Worm (Caenorhabditis elegans): ENCODE data around the gene efn-3.

Gene efn-3

DNA sequence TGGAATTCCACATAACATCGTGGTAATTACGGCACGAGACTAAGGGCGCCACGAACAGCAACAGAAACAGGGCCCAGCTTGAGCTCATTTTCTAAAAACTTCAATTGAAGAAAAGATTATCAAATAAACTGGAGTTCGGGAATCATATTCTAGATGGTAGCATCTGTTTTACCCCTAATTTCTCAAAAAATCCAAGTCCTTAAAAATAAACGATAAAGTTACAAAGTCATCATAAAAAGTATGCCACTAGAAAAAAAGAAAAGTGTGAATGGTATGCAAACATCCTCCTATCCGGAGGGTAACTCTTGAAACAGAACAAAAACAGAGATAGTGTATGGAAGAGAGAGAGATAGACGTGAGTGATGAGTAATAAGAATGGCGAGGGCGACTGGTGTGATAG lies at the start of gene efn-3:
TSS of gene efn-3 (minus strand) at position 101 of the 400 bp plus-strand sequence.
- no peak for TF ChIP-seq zip-8 (tag; optimal IDR thresholded peaks at IDR 0.05)
- no peak for TF ChIP-seq blmp-1 (tag; optimal IDR thresholded peaks at IDR 0.05)
- TF ChIP-seq tbx-8 (GFP tag; optimal IDR thresholded peaks at IDR 0.05) = no peak
- no peak for TF ChIP-seq drap-1 (GFP tag; optimal IDR thresholded peaks at IDR 0.05)
- no peak for TF ChIP-seq nhr-237 (tag; optimal IDR thresholded peaks at IDR 0.05)
- TF ChIP-seq unc-120 (tag; optimal IDR thresholded peaks at IDR 0.05; ENCODE audit: poor library complexity, severe bottlenecking) = no peak

- TF ChIP-seq ham-2 (GFP tag; optimal IDR thresholded peaks at IDR 0.05) = peak; percentile 80
- TF ChIP-seq nhr-28 (tag; optimal IDR thresholded peaks at IDR 0.05) = no peak
- TF ChIP-seq ceh-43 (GFP tag; optimal IDR thresholded peaks at IDR 0.05) = no peak
- TF ChIP-seq elt-1 (tag; optimal IDR thresholded peaks at IDR 0.05; ENCODE audit: borderline replicate concordance, insufficient read depth) = peak; percentile 88
- TF ChIP-seq cnd-1 (tag; optimal IDR thresholded peaks at IDR 0.05) = no peak
- TF ChIP-seq drap-1 (GFP tag; optimal IDR thresholded peaks at IDR 0.05) = no peak
- peak; percentile 24 for TF ChIP-seq unc-62 (GFP tag; optimal IDR thresholded peaks at IDR 0.05)
Observed at ce11 chrX:13526219-13527218, 49.3 kb upstream of the efn-3 start.

- TF ChIP-seq bed-3 (GFP tag; optimal IDR thresholded peaks at IDR 0.05) (no peak), nhr-2 (tag; optimal IDR thresholded peaks at IDR 0.05) (peak; percentile 59), zip-8 (tag; optimal IDR thresholded peaks at IDR 0.05) (peak; percentile 92)
Observed at ce11 chrX:13525094-13525493, 47.8 kb upstream of the efn-3 start.

DNA sequence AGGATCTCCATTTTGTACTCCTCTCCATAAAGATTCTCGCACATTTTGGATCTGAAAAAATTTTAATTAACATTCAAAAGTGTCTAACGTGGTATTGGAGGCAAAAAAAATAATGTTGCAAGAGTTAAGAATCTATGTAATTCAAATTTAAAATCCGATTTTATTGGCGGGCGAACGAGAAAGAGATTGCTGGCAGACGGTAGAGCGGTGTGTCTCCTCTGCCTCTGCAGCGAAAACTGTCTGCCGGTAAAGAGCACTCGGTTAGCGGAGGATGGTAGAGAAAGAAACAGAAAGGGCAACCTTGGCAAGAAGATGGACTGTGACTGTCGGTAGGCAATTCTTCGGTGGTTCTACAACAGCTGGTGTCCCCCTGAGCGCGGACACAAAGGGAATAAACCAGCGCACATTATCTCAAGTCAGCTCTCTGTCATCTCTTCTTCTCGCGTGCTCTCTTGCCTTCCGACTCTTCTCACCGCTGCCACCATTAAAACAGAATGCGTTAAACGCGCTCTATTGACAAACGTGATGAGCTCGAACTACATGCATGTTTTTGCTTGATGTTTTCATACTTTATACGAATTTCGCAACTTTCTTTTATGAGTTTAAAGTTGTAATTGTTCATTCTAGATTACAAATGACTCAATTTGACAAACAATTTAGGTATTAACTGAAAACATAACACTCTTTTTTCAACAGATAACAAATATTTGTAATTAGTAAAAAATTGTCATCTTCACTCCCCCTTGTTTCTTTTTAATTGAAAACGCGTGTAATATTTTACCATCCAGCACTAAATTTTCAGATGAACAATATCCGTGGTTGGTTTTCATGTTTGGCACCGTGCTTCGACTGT lies 41.8 kb upstream of the efn-3 start, which contains the start of the genes cdk-4 and F18H3.1:
TSS of gene cdk-4 (minus strand) at position 51 of the 853 bp plus-strand sequence.
TSS of gene F18H3.1 (plus strand) at position 803 of the 853 bp plus-strand sequence.
- TF ChIP-seq hlh-1 (tag; optimal IDR thresholded peaks at IDR 0.05) = peak; percentile 87
- peak; percentile 72 for TF ChIP-seq unc-62 (GFP tag; optimal IDR thresholded peaks at IDR 0.05)
- TF ChIP-seq drap-1 (GFP tag; optimal IDR thresholded peaks at IDR 0.05) = no peak
- TF ChIP-seq ceh-39 (tag; optimal IDR thresholded peaks at IDR 0.05) = no peak
- no peak for TF ChIP-seq nhr-76 (tag; optimal IDR thresholded peaks at IDR 0.05)
- TF ChIP-seq M03D4.4 (tag; optimal IDR thresholded peaks at IDR 0.05) = peak; percentile 9
- TF ChIP-seq snpc-4 (tag; optimal IDR thresholded peaks at IDR 0.05) = no peak
- no peak for TF ChIP-seq sem-2 (GFP tag; optimal IDR thresholded peaks at IDR 0.05)
- TF ChIP-seq ztf-11 (tag; optimal IDR thresholded peaks at IDR 0.05) = no peak
- no peak for TF ChIP-seq flh-1 (GFP tag; optimal IDR thresholded peaks at IDR 0.05)
- TF ChIP-seq ham-2 (GFP tag; optimal IDR thresholded peaks at IDR 0.05) = peak; percentile 51
- TF ChIP-seq ces-1 (GFP tag; optimal IDR thresholded peaks at IDR 0.05) = peak; percentile 46
- TF ChIP-seq pha-4 (tag; optimal IDR thresholded peaks at IDR 0.05) = peak; percentile 38
- no peak for TF ChIP-seq nhr-12 (tag; optimal IDR thresholded peaks at IDR 0.05)
- TF ChIP-seq zip-8 (tag; optimal IDR thresholded peaks at IDR 0.05) = no peak
- TF ChIP-seq unc-39 (tag; optimal IDR thresholded peaks at IDR 0.05) = no peak
- TF ChIP-seq mab-5 (tag; optimal IDR thresholded peaks at IDR 0.05) = peak; percentile 25
- TF ChIP-seq mls-2 (tag; optimal IDR thresholded peaks at IDR 0.05) = peak; percentile 36
- no peak for TF ChIP-seq elt-1 (tag; optimal IDR thresholded peaks at IDR 0.05; ENCODE audit: borderline replicate concordance, insufficient read depth)
- no peak for TF ChIP-seq ceh-83 (GFP tag; optimal IDR thresholded peaks at IDR 0.05)
- no peak for TF ChIP-seq ceh-43 (GFP tag; optimal IDR thresholded peaks at IDR 0.05)
- TF ChIP-seq nhr-237 (tag; optimal IDR thresholded peaks at IDR 0.05) = no peak
- peak; percentile 1 for TF ChIP-seq lin-13 (tag; optimal IDR thresholded peaks at IDR 0.05)
- no peak for TF ChIP-seq tbx-8 (GFP tag; optimal IDR thresholded peaks at IDR 0.05)
- peak; percentile 28 for TF ChIP-seq unc-120 (tag; optimal IDR thresholded peaks at IDR 0.05; ENCODE audit: poor library complexity, severe bottlenecking)
- TF ChIP-seq cnd-1 (tag; optimal IDR thresholded peaks at IDR 0.05) = peak; percentile 85
- TF ChIP-seq lin-32 (GFP tag; optimal IDR thresholded peaks at IDR 0.05) = peak; percentile 96
- peak; percentile 39 for TF ChIP-seq lsy-2 (tag; optimal IDR thresholded peaks at IDR 0.05)
- TF ChIP-seq sptf-1 (tag; optimal IDR thresholded peaks at IDR 0.05) = peak; percentile 64
- TF ChIP-seq blmp-1 (tag; optimal IDR thresholded peaks at IDR 0.05) = no peak
- TF ChIP-seq mep-1 (tag; optimal IDR thresholded peaks at IDR 0.05) = peak; percentile 71
- no peak for TF ChIP-seq nhr-28 (tag; optimal IDR thresholded peaks at IDR 0.05)
- no peak for TF ChIP-seq elt-3 (tag; optimal IDR thresholded peaks at IDR 0.05)
- peak; percentile 77 for TF ChIP-seq nhr-2 (tag; optimal IDR thresholded peaks at IDR 0.05)
- no peak for TF ChIP-seq bed-3 (GFP tag; optimal IDR thresholded peaks at IDR 0.05)
